Worm (Caenorhabditis elegans) whole organism, L4/young adult: Measurements from ENCODE around the gene msra-1.

ENCODE experiments used
- W03F9.2 ChIP-seq: fragments of 150-350 bp; optimal IDR thresholded peaks from 2 replicates; lab custom pipeline; 2014; ENCODE audit warnings: missing biosample characterization, missing genetic modification characterization
- dao-5 ChIP-seq: sonication (generic microtip); optimal IDR thresholded peaks from 2 replicates; lab custom pipeline; 2016; ENCODE audit warnings: missing genotype, missing genetic modification characterization, moderate library complexity, missing compliant biosample characterization
- him-1 ChIP-seq: sonication (generic microtip); optimal IDR thresholded peaks from 2 replicates; lab custom pipeline; 2016; ENCODE audit warnings: missing genotype, missing genetic modification reagents, missing genetic modification characterization, missing compliant biosample characterization

DNA sequence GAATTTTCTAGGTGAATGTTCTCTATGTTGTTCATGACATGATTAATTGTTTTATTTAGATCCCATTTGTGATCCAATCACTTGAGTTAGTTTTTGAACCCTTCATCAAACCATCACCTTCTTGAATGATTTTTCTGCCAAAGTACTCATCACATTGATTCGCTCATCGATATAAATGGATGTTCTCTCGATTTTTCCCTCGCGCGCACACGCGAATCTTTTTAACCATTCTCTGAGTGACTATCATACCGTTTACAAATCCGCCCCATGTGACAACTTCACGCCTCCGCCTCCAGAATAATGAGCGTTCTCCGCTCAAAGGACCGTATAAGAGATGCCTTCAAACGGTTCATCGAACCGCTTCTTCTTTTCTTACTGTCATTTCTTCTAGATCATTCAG is 21.0 kb downstream of the msra-1 start:
- TF ChIP-seq dao-5 (tag; lab: Kevin White, UChicago) (no peak), him-1 (no peak), W03F9.2 (tag; lab: Kevin White, UChicago) (no peak)
